Fruit fly (Drosophila melanogaster) whole organism, prepupa: ENCODE measurements around the gene Gk2.

ENCODE experiments used
- Blimp-1 ChIP-seq: fragments of 200-800 bp; sonication (Bioruptor generic); optimal IDR thresholded peaks from 3 replicates; lab custom pipeline; 2017; ENCODE audit warnings: missing biosample characterization, missing genetic modification characterization, mild to moderate bottlenecking, moderate library complexity, missing genetic modification reagents
- CG10631 ChIP-seq: fragments of 200-800 bp; sonication (Bioruptor generic); optimal IDR thresholded peaks from 2 replicates; lab custom pipeline; 2016; ENCODE audit warnings: missing biosample characterization, missing genetic modification characterization
- CG10669 ChIP-seq: fragments of 200-800 bp; sonication (Bioruptor generic); optimal IDR thresholded peaks from 3 replicates; lab custom pipeline; 2018; ENCODE audit warnings: missing biosample characterization, mild to moderate bottlenecking, missing genetic modification characterization, moderate library complexity
- CG11294 ChIP-seq: fragments of 200-800 bp; sonication (Bioruptor generic); IDR thresholded peaks from 2 replicates; pipeline ENCODE4 v1.3.6; 2022; ENCODE audit warnings: missing biosample characterization, missing genetic modification characterization
- CG1621 ChIP-seq: fragments of 200-800 bp; sonication (Bioruptor generic); optimal IDR thresholded peaks from 3 replicates; lab custom pipeline; 2018; ENCODE audit warnings: missing biosample characterization, mild to moderate bottlenecking, missing genetic modification characterization
- CG31627 ChIP-seq: fragments of 200-800 bp; sonication (Bioruptor generic); optimal IDR thresholded peaks from 3 replicates; lab custom pipeline; 2016; ENCODE audit warnings: missing biosample characterization, missing genetic modification characterization
- CG32006 ChIP-seq: fragments of 200-800 bp; sonication (Bioruptor generic); optimal IDR thresholded peaks from 3 replicates; lab custom pipeline; 2017; ENCODE audit warnings: missing biosample characterization, mild to moderate bottlenecking, missing genetic modification characterization
- CG34406 ChIP-seq: fragments of 200-800 bp; sonication (Bioruptor generic); optimal IDR thresholded peaks from 3 replicates; lab custom pipeline; 2016; ENCODE audit warnings: missing biosample characterization, missing genetic modification characterization
- CG3919 ChIP-seq: fragments of 200-800 bp; sonication (Bioruptor generic); optimal IDR thresholded peaks from 3 replicates; lab custom pipeline; 2016; ENCODE audit warnings: missing biosample characterization, missing genetic modification characterization
- CG6163 ChIP-seq: fragments of 200-800 bp; sonication (Bioruptor generic); IDR thresholded peaks from 3 replicates; pipeline ENCODE4 v1.3.6; 2022; ENCODE audit warnings: missing biosample characterization, missing genetic modification characterization
- CG6276 ChIP-seq: fragments of 200-800 bp; sonication (Bioruptor generic); optimal IDR thresholded peaks from 2 replicates; lab custom pipeline; 2017; ENCODE audit warnings: missing biosample characterization, mild to moderate bottlenecking, missing genetic modification characterization
- CG6792 ChIP-seq: fragments of 200-800 bp; sonication (Bioruptor generic); optimal IDR thresholded peaks from 3 replicates; lab custom pipeline; 2016; ENCODE audit warnings: missing biosample characterization, missing genetic modification characterization
- CG6808 ChIP-seq: fragments of 200-800 bp; sonication (Bioruptor generic); optimal IDR thresholded peaks from 3 replicates; lab custom pipeline; 2017; ENCODE audit warnings: missing biosample characterization, missing genetic modification characterization, mild to moderate bottlenecking, moderate library complexity, missing genetic modification reagents
- CG6854 ChIP-seq: fragments of 200-800 bp; sonication (Bioruptor generic); optimal IDR thresholded peaks from 2 replicates; lab custom pipeline; 2017; ENCODE audit warnings: missing biosample characterization, mild to moderate bottlenecking, missing genetic modification characterization
- CG7368 ChIP-seq: fragments of 200-800 bp; sonication (Bioruptor generic); optimal IDR thresholded peaks from 3 replicates; lab custom pipeline; 2016; ENCODE audit warnings: missing biosample characterization, missing genetic modification characterization
- CG8119 ChIP-seq: fragments of 200-800 bp; sonication (Bioruptor generic); IDR thresholded peaks from 3 replicates; pipeline ENCODE4 v1.3.6; 2022; ENCODE audit warnings: missing biosample characterization, missing genetic modification characterization
- CG8319 ChIP-seq: fragments of 200-800 bp; sonication (Bioruptor generic); optimal IDR thresholded peaks from 3 replicates; lab custom pipeline; 2016; ENCODE audit warnings: missing biosample characterization, missing genetic modification characterization
- CG9139 ChIP-seq: fragments of 200-800 bp; sonication (Bioruptor generic); optimal IDR thresholded peaks from 3 replicates; lab custom pipeline; 2017; ENCODE audit warnings: missing biosample characterization, mild to moderate bottlenecking, missing genetic modification characterization
- Eip78C ChIP-seq: fragments of 200-800 bp; sonication (Bioruptor generic); peaks from one replicate; lab custom pipeline; 2016; ENCODE audit warnings: missing biosample characterization, missing genetic modification characterization
- Gug ChIP-seq: fragments of 200-800 bp; sonication (Bioruptor generic); IDR thresholded peaks from 2 replicates; pipeline ENCODE4 v1.3.6; 2022; ENCODE audit warnings: missing biosample characterization, missing genetic modification characterization
- Hr38 ChIP-seq: sonication (Bioruptor generic); optimal IDR thresholded peaks from 2 replicates; lab custom pipeline; 2016; ENCODE audit warnings: missing biosample characterization, missing genetic modification characterization
- Hr39 ChIP-seq: fragments of 200-800 bp; sonication (Bioruptor generic); optimal IDR thresholded peaks from 2 replicates; lab custom pipeline; 2016; ENCODE audit warnings: missing biosample characterization, missing genetic modification characterization
- Hr4 ChIP-seq: fragments of 200-800 bp; sonication (Bioruptor generic); optimal IDR thresholded peaks from 3 replicates; lab custom pipeline; 2016; ENCODE audit warnings: missing biosample characterization, missing genetic modification characterization
- Sox14 ChIP-seq: fragments of 200-800 bp; sonication (Bioruptor generic); optimal IDR thresholded peaks from 3 replicates; lab custom pipeline; 2016; ENCODE audit warnings: missing biosample characterization, missing genetic modification characterization
- Sox15 ChIP-seq: fragments of 200-800 bp; sonication (Bioruptor generic); optimal IDR thresholded peaks from 3 replicates; lab custom pipeline; 2016; ENCODE audit warnings: missing biosample characterization, missing genetic modification characterization
- cyc ChIP-seq: fragments of 200-800 bp; sonication (Bioruptor generic); optimal IDR thresholded peaks from 3 replicates; lab custom pipeline; 2016; ENCODE audit warnings: missing biosample characterization, missing genetic modification characterization
- dac ChIP-seq: fragments of 200-800 bp; sonication (Bioruptor generic); optimal IDR thresholded peaks from 2 replicates; lab custom pipeline; 2017; ENCODE audit warnings: missing biosample characterization, mild to moderate bottlenecking, missing genetic modification characterization
- dsx ChIP-seq: fragments of 200-800 bp; optimal IDR thresholded peaks from 3 replicates; lab custom pipeline; 2019; ENCODE audit warnings: missing biosample characterization, mild to moderate bottlenecking, missing genetic modification characterization, moderate library complexity; ENCODE audit not compliant: poor library complexity, severe bottlenecking
- eg ChIP-seq: fragments of 200-800 bp; sonication (Bioruptor generic); IDR thresholded peaks from 3 replicates; pipeline ENCODE4 v1.3.6; 2022; ENCODE audit warnings: missing biosample characterization, missing genetic modification characterization
- esn ChIP-seq: fragments of 200-800 bp; sonication (Bioruptor generic); optimal IDR thresholded peaks from 2 replicates; lab custom pipeline; 2016; ENCODE audit warnings: missing biosample characterization, mild to moderate bottlenecking, missing genetic modification characterization, moderate library complexity
- fd59A ChIP-seq: fragments of 200-800 bp; sonication (Bioruptor generic); optimal IDR thresholded peaks from 2 replicates; lab custom pipeline; 2017; ENCODE audit warnings: missing biosample characterization, mild to moderate bottlenecking, missing genetic modification characterization, missing genetic modification reagents
- fkh ChIP-seq: fragments of 200-800 bp; sonication (Bioruptor generic); optimal IDR thresholded peaks from 3 replicates; lab custom pipeline; 2017; ENCODE audit warnings: missing biosample characterization, mild to moderate bottlenecking, missing genetic modification characterization, moderate library complexity
- lz ChIP-seq: fragments of 200-800 bp; sonication (Bioruptor generic); optimal IDR thresholded peaks from 3 replicates; lab custom pipeline; 2016; ENCODE audit warnings: missing biosample characterization, missing genetic modification characterization
- net ChIP-seq: fragments of 200-800 bp; sonication (Bioruptor generic); optimal IDR thresholded peaks from 3 replicates; lab custom pipeline; 2016; ENCODE audit warnings: missing biosample characterization, missing genetic modification characterization
- pdm3 ChIP-seq: fragments of 200-800 bp; sonication (Bioruptor generic); optimal IDR thresholded peaks from 3 replicates; lab custom pipeline; 2016; ENCODE audit warnings: missing biosample characterization, missing genetic modification characterization
- salr ChIP-seq, 2 experiments: fragments of 200-800 bp; sonication (Bioruptor generic); optimal IDR thresholded peaks; 3 replicates each; lab custom pipeline; 2016 to 2018; ENCODE audit warnings: missing biosample characterization in 2 of 2, missing genetic modification characterization in 2 of 2, mild to moderate bottlenecking in 1 of 2
- ss ChIP-seq, 2 experiments: fragments of 200-800 bp; sonication (Bioruptor generic); optimal IDR thresholded peaks; 2 replicates in 1 of 2; 3 replicates in 1 of 2; lab custom pipeline; 2017 to 2018; ENCODE audit warnings: mild to moderate bottlenecking in 2 of 2, missing biosample characterization in 2 of 2, missing genetic modification characterization in 2 of 2, moderate library complexity in 1 of 2
- svp ChIP-seq: fragments of 200-800 bp; sonication (Bioruptor generic); peaks from one replicate; lab custom pipeline; 2016; ENCODE audit warnings: missing biosample characterization, missing genetic modification characterization
- topi ChIP-seq: fragments of 200-800 bp; sonication (Bioruptor generic); optimal IDR thresholded peaks from 3 replicates; lab custom pipeline; 2016; ENCODE audit warnings: missing biosample characterization, missing genetic modification characterization
- vri ChIP-seq: fragments of 200-800 bp; sonication (Bioruptor generic); optimal IDR thresholded peaks from 3 replicates; lab custom pipeline; 2016; ENCODE audit warnings: missing biosample characterization, mild to moderate bottlenecking, missing genetic modification characterization

The Gk2 gene

dm6 chr3L:1741107-1741506 is 2.9 kb downstream of the Gk2 start (continued):
- TF ChIP-seq CG6792 (GFP tag; lab: Kevin White, UChicago) (peak; percentile 38), Blimp-1 (GFP tag; lab: Kevin White, UChicago) (no peak), Sox15 (GFP tag; lab: Kevin White, UChicago) (peak; percentile 15), cyc (GFP tag; lab: Kevin White, UChicago) (peak; percentile 25), topi (GFP tag; lab: Kevin White, UChicago) (peak; percentile 49), Gug (GFP tag; lab: Robert Waterston, UW) (no peak), dsx (no peak), CG10631 (peak; percentile 23), Hr38 (GFP tag; lab: Kevin White, UChicago) (no peak), CG8319 (GFP tag; lab: Kevin White, UChicago) (no peak), CG6854 (GFP tag; lab: Kevin White, UChicago) (no peak), CG6163 (GFP tag; lab: Robert Waterston, UW) (no peak), Sox14 (GFP tag; lab: Kevin White, UChicago) (peak; percentile 5), salr (GFP tag; optimal IDR thresholded peaks at IDR 0.05; lab: Kevin White, UChicago) (peak in 1 of 2 experiments; percentile 21), CG1621 (tag; lab: Kevin White, UChicago) (no peak), CG9139 (no peak), CG6808 (GFP tag; lab: Kevin White, UChicago) (no peak), pdm3 (peak; percentile 26), Hr4 (peak; percentile 48), CG7368 (GFP tag; lab: Kevin White, UChicago) (no peak), esn (GFP tag; lab: Kevin White, UChicago) (peak; percentile 41), Hr39 (peak; percentile 48), CG31627 (GFP tag; lab: Kevin White, UChicago) (peak; percentile 60), net (peak; percentile 40), dac (GFP tag; lab: Kevin White, UChicago) (peak; percentile 3), CG8119 (GFP tag; lab: Robert Waterston, UW) (0 out of 3 replicates have a peak, but pooled peaks have one; percentile 18)

dm6 chr3L:1741655-1742551 is 3.7 kb downstream of the Gk2 start:
- TF ChIP-seq fkh (GFP tag; lab: Kevin White, UChicago): peak; percentile 55
- no peak for TF ChIP-seq CG6808 (GFP tag; lab: Kevin White, UChicago)
- TF ChIP-seq CG10669: no peak
- peak; percentile 88 for TF ChIP-seq svp (GFP tag; lab: Kevin White, UChicago)
- TF ChIP-seq CG6276: no peak
- TF ChIP-seq CG8319 (GFP tag; lab: Kevin White, UChicago): no peak
- no peak for TF ChIP-seq CG11294
- TF ChIP-seq vri: peak; percentile 60
- no peak for TF ChIP-seq dsx
- no peak for TF ChIP-seq Sox14 (GFP tag; lab: Kevin White, UChicago)
- TF ChIP-seq Hr38 (GFP tag; lab: Kevin White, UChicago): no peak
- no peak for TF ChIP-seq dac (GFP tag; lab: Kevin White, UChicago)
- no peak for TF ChIP-seq CG1621 (tag; lab: Kevin White, UChicago)
- TF ChIP-seq Eip78C (GFP tag; lab: Kevin White, UChicago): peak; percentile 22
- TF ChIP-seq CG32006 (GFP tag; lab: Kevin White, UChicago): no peak
- TF ChIP-seq, all 60 proteins: peak for 4

dm6 chr3L:1742552-1743097 is 4.4 kb downstream of the Gk2 start:
- TF ChIP-seq CG11294 (no peak), CG34406 (GFP tag; lab: Kevin White, UChicago) (no peak), net (no peak), fkh (GFP tag; lab: Kevin White, UChicago) (peak; percentile 90), vri (no peak), Eip78C (GFP tag; lab: Kevin White, UChicago) (peak; percentile 45), CG6276 (no peak), eg (GFP tag; lab: Robert Waterston, UW) (no peak), CG31627 (GFP tag; lab: Kevin White, UChicago) (no peak), fd59A (GFP tag; lab: Kevin White, UChicago) (peak; percentile 11), lz (GFP tag; lab: Kevin White, UChicago) (no peak), svp (GFP tag; lab: Kevin White, UChicago) (peak; percentile 43), CG3919 (GFP tag; lab: Kevin White, UChicago) (no peak), ss (GFP tag; optimal IDR thresholded peaks at IDR 0.05; lab: Kevin White, UChicago) (no peak), Sox14 (GFP tag; lab: Kevin White, UChicago) (no peak), CG1621 (tag; lab: Kevin White, UChicago) (no peak)
